Fruit fly (Drosophila melanogaster) whole organism, embryonic: ENCODE results near the gene slf.

Experiments
- Abd-B ChIP-seq: fragments of 200-800 bp; sonication (Bioruptor generic); optimal IDR thresholded peaks from 2 replicates; lab custom pipeline; 2018; ENCODE audit warnings: missing biosample characterization, mild to moderate bottlenecking, missing genetic modification characterization, moderate library complexity
- CG10543 ChIP-seq: fragments of 200-800 bp; sonication (Bioruptor generic); optimal IDR thresholded peaks from 3 replicates; lab custom pipeline; 2017; ENCODE audit warnings: missing biosample characterization, mild to moderate bottlenecking, missing genetic modification characterization, moderate library complexity
- CG11247 ChIP-seq: fragments of 200-800 bp; sonication (Bioruptor generic); IDR thresholded peaks from 2 replicates; pipeline ENCODE4 v1.3.6; 2022; ENCODE audit warnings: missing biosample characterization, missing genetic modification characterization
- CG11696 ChIP-seq: fragments of 200-800 bp; sonication (Bioruptor generic); IDR thresholded peaks from 2 replicates; pipeline ENCODE4 v1.3.6; 2022; ENCODE audit warnings: missing biosample characterization, missing genetic modification characterization
- CG13624 ChIP-seq: fragments of 200-800 bp; sonication (Bioruptor generic); optimal IDR thresholded peaks from 2 replicates; lab custom pipeline; 2016; ENCODE audit warnings: missing biosample characterization, missing genetic modification characterization
- CG18262 ChIP-seq: fragments of 200-800 bp; optimal IDR thresholded peaks from 3 replicates; lab custom pipeline; 2019; ENCODE audit warnings: missing biosample characterization, mild to moderate bottlenecking, missing genetic modification characterization, moderate library complexity
- CG2116 ChIP-seq: fragments of 200-800 bp; sonication (Bioruptor generic); optimal IDR thresholded peaks from 3 replicates; lab custom pipeline; 2018; ENCODE audit warnings: missing biosample characterization, mild to moderate bottlenecking, missing genetic modification characterization
- CG2712 ChIP-seq: fragments of 200-800 bp; optimal IDR thresholded peaks from 3 replicates; lab custom pipeline; 2019; ENCODE audit warnings: missing biosample characterization, mild to moderate bottlenecking, missing genetic modification characterization, moderate library complexity
- CG3065 ChIP-seq: fragments of 200-800 bp; sonication (Bioruptor generic); optimal IDR thresholded peaks from 2 replicates; lab custom pipeline; 2016; ENCODE audit warnings: missing biosample characterization, missing genetic modification characterization
- CG33213 ChIP-seq: fragments of 200-800 bp; sonication (Bioruptor generic); optimal IDR thresholded peaks from 3 replicates; lab custom pipeline; 2016; ENCODE audit warnings: missing biosample characterization, missing genetic modification characterization
- CG34224 ChIP-seq: fragments of 200-800 bp; sonication (Bioruptor generic); IDR thresholded peaks from 3 replicates; pipeline ENCODE4 v1.3.6; 2022; ENCODE audit warnings: missing biosample characterization, missing genetic modification characterization; ENCODE audit not compliant: partially characterized antibody
- CG5953 ChIP-seq: fragments of 200-800 bp; sonication (Bioruptor generic); IDR thresholded peaks from 2 replicates; pipeline ENCODE4 v1.3.6; 2022; ENCODE audit warnings: missing biosample characterization, missing genetic modification characterization
- CG6791 ChIP-seq: fragments of 200-800 bp; sonication (Bioruptor generic); IDR thresholded peaks from 3 replicates; pipeline ENCODE4 v1.3.6; 2022; ENCODE audit warnings: missing biosample characterization, missing genetic modification characterization; ENCODE audit not compliant: partially characterized antibody
- CG6813 ChIP-seq: fragments of 200-800 bp; sonication (Bioruptor generic); optimal IDR thresholded peaks from 2 replicates; lab custom pipeline; 2017; ENCODE audit warnings: missing biosample characterization, missing genetic modification characterization, mild to moderate bottlenecking, moderate library complexity, missing genetic modification reagents
- CG9437 ChIP-seq: fragments of 200-800 bp; sonication (Bioruptor generic); optimal IDR thresholded peaks from 2 replicates; lab custom pipeline; 2018; ENCODE audit warnings: missing biosample characterization, mild to moderate bottlenecking, missing genetic modification characterization
- Dfd ChIP-seq, 2 experiments: fragments of >200 bp; optimal IDR thresholded peaks; 2 replicates each; lab custom pipeline; 2017; ENCODE audit warnings: missing biosample characterization in 2 of 2, missing genetic modification characterization in 2 of 2
- Doc3 ChIP-seq: fragments of 200-800 bp; sonication (Bioruptor generic); IDR thresholded peaks from 3 replicates; pipeline ENCODE4 v1.3.6; 2022; ENCODE audit warnings: missing biosample characterization, missing genetic modification characterization; ENCODE audit not compliant: partially characterized antibody
- Drgx ChIP-seq: fragments of 200-800 bp; sonication (Bioruptor generic); IDR thresholded peaks from 2 replicates; pipeline ENCODE4 v1.3.6; 2022; ENCODE audit warnings: missing biosample characterization, missing genetic modification characterization
- Elba2 ChIP-seq: fragments of 200-800 bp; sonication (Bioruptor generic); optimal IDR thresholded peaks from 3 replicates; lab custom pipeline; 2016; ENCODE audit warnings: missing biosample characterization, missing genetic modification characterization
- H15 ChIP-seq: fragments of 200-800 bp; sonication (Bioruptor generic); IDR thresholded peaks from 3 replicates; pipeline ENCODE4 v1.3.6; 2022; ENCODE audit warnings: missing biosample characterization, missing genetic modification characterization
- Kr ChIP-seq: fragments of 200-800 bp; sonication (Bioruptor generic); optimal IDR thresholded peaks from 2 replicates; lab custom pipeline; 2017; ENCODE audit warnings: missing biosample characterization, mild to moderate bottlenecking, missing genetic modification characterization
- Optix ChIP-seq: fragments of 200-800 bp; sonication (Bioruptor generic); IDR thresholded peaks from 3 replicates; pipeline ENCODE4 v1.3.6; 2022; ENCODE audit warnings: missing biosample characterization, missing genetic modification characterization
- Xrp1 ChIP-seq: fragments of 200-800 bp; sonication (Bioruptor generic); IDR thresholded peaks from 2 replicates; pipeline ENCODE4 v1.3.6; 2022; ENCODE audit warnings: missing biosample characterization, missing genetic modification characterization
- amos ChIP-seq: fragments of 200-800 bp; sonication (Bioruptor generic); IDR thresholded peaks from 2 replicates; pipeline ENCODE4 v1.3.6; 2022; ENCODE audit warnings: missing biosample characterization, missing genetic modification characterization; ENCODE audit not compliant: partially characterized antibody
- cad ChIP-seq: fragments of >200 bp; optimal IDR thresholded peaks from 2 replicates; lab custom pipeline; 2017; ENCODE audit warnings: missing biosample characterization, missing genetic modification characterization
- cas ChIP-seq: fragments of 200-800 bp; sonication (Bioruptor generic); IDR thresholded peaks from 2 replicates; pipeline ENCODE4 v1.3.6; 2022; ENCODE audit warnings: missing biosample characterization, missing genetic modification characterization
- chm ChIP-seq: fragments of 200-800 bp; sonication (Bioruptor generic); IDR thresholded peaks from 2 replicates; pipeline ENCODE4 v1.3.6; 2022; ENCODE audit warnings: missing biosample characterization, missing genetic modification characterization
- corto ChIP-seq: fragments of 200-800 bp; sonication (Bioruptor generic); optimal IDR thresholded peaks from 2 replicates; lab custom pipeline; 2016; ENCODE audit warnings: missing biosample characterization, mild to moderate bottlenecking, missing genetic modification characterization, moderate library complexity
- crol ChIP-seq: fragments of 200-800 bp; sonication (Bioruptor generic); IDR thresholded peaks from 2 replicates; pipeline ENCODE4 v1.3.6; 2022; ENCODE audit warnings: missing biosample characterization, missing genetic modification characterization
- fru ChIP-seq: fragments of >200 bp; optimal IDR thresholded peaks from 2 replicates; lab custom pipeline; 2017
- gro ChIP-seq: fragments of 200-800 bp; sonication (Bioruptor generic); optimal IDR thresholded peaks from 2 replicates; lab custom pipeline; 2016; ENCODE audit warnings: missing biosample characterization, missing genetic modification characterization
- gsb-n ChIP-seq: fragments of 200-800 bp; sonication (Bioruptor generic); optimal IDR thresholded peaks from 3 replicates; lab custom pipeline; 2018; ENCODE audit warnings: missing biosample characterization, mild to moderate bottlenecking, missing genetic modification characterization
- hkb ChIP-seq, 2 experiments: fragments of 200-800 bp in 1 of 2; fragments of >200 bp in 1 of 2; sonication (Bioruptor generic) in 1 of 2; IDR thresholded peaks in 1 of 2; optimal IDR thresholded peaks in 1 of 2; 2 replicates each; pipeline versions ENCODE4 v1.3.6 to Lab custom; 2017 to 2022; ENCODE audit warnings: missing biosample characterization in 1 of 2, missing genetic modification characterization in 1 of 2
- jing ChIP-seq: fragments of 200-800 bp; sonication (Bioruptor generic); optimal IDR thresholded peaks from 2 replicates; lab custom pipeline; 2018; ENCODE audit warnings: missing biosample characterization, mild to moderate bottlenecking, missing genetic modification characterization
- mirr ChIP-seq: fragments of 200-800 bp; sonication (Bioruptor generic); optimal IDR thresholded peaks from 3 replicates; lab custom pipeline; 2018; ENCODE audit warnings: missing biosample characterization, mild to moderate bottlenecking, missing genetic modification characterization
- nau ChIP-seq: fragments of 200-800 bp; sonication (Bioruptor generic); optimal IDR thresholded peaks from 3 replicates; lab custom pipeline; 2017; ENCODE audit warnings: missing biosample characterization, mild to moderate bottlenecking, missing genetic modification characterization, missing genetic modification reagents
- p53 ChIP-seq: fragments of 200-800 bp; sonication (Bioruptor generic); optimal IDR thresholded peaks from 2 replicates; lab custom pipeline; 2016; ENCODE audit warnings: missing biosample characterization, missing genetic modification characterization
- pnt ChIP-seq: fragments of 200-800 bp; sonication (Bioruptor generic); optimal IDR thresholded peaks from 3 replicates; lab custom pipeline; 2016; ENCODE audit warnings: missing biosample characterization, missing genetic modification characterization
- pros ChIP-seq: fragments of 200-800 bp; sonication (Bioruptor generic); optimal IDR thresholded peaks from 3 replicates; lab custom pipeline; 2019; ENCODE audit warnings: missing biosample characterization, mild to moderate bottlenecking, missing genetic modification characterization, moderate library complexity
- pzg ChIP-seq: fragments of 200-800 bp; sonication (Bioruptor generic); optimal IDR thresholded peaks from 3 replicates; lab custom pipeline; 2018; ENCODE audit warnings: missing biosample characterization, mild to moderate bottlenecking, missing genetic modification characterization, moderate library complexity
- scrt ChIP-seq: fragments of 200-800 bp; sonication (Bioruptor generic); optimal IDR thresholded peaks from 2 replicates; lab custom pipeline; 2018; ENCODE audit warnings: missing biosample characterization, mild to moderate bottlenecking, missing genetic modification characterization, moderate library complexity
- so ChIP-seq: fragments of 200-800 bp; sonication (Bioruptor generic); IDR thresholded peaks from 3 replicates; pipeline ENCODE4 v1.3.6; 2022; ENCODE audit warnings: missing biosample characterization, missing genetic modification characterization
- sr ChIP-seq: fragments of 200-800 bp; sonication (Bioruptor generic); IDR thresholded peaks from 3 replicates; pipeline ENCODE4 v1.3.6; 2022; ENCODE audit warnings: missing biosample characterization, missing genetic modification characterization
- tap ChIP-seq: fragments of 200-800 bp; optimal IDR thresholded peaks from 3 replicates; lab custom pipeline; 2019; ENCODE audit warnings: missing biosample characterization, mild to moderate bottlenecking, missing genetic modification characterization, moderate library complexity
- tin ChIP-seq: fragments of 200-800 bp; sonication (Bioruptor generic); optimal IDR thresholded peaks from 3 replicates; lab custom pipeline; 2016; ENCODE audit warnings: missing biosample characterization, missing genetic modification characterization
- trem ChIP-seq: fragments of 200-800 bp; optimal IDR thresholded peaks from 3 replicates; lab custom pipeline; 2019; ENCODE audit warnings: missing biosample characterization, mild to moderate bottlenecking, missing genetic modification characterization, moderate library complexity
- z ChIP-seq: fragments of 200-800 bp; sonication (Bioruptor generic); IDR thresholded peaks from 3 replicates; pipeline ENCODE4 v1.3.6; 2022; ENCODE audit warnings: missing biosample characterization, missing genetic modification characterization

The slf gene

DNA sequence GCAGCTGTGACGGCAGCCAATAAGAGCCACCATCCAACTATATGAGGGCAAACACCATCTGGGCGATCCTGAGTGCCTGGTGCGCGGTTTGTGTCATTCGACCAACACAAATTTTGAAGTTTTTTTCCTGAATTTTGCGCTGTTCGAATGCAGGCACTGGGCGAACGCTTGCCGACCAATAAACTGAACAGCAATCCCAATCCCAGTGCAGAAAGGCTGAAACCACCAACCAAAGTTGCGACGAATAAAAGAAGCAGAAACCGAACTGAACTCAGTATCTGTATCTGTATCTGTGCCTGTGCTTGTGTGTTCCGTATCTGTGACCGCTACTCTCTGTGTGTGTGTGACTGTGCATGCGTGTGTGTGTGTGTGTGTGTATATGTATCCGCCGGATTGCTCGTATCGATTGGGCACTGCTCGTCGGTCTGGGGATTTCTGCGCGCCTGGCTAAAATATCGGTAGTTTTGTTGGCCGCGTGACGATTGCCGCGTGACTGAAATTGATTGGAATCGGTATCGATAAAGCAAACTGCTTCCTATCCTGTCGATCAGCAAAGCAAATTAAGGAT is 9.9 kb upstream of the slf start (continued):
- TF ChIP-seq p53 (GFP tag; lab: Kevin White, UChicago) (no peak), CG13624 (GFP tag; lab: Kevin White, UChicago) (no peak), Dfd (GFP tag; optimal IDR thresholded peaks at IDR 0.05; lab: Kevin White, UChicago) (peak in 1 of 2 experiments; percentile 33), tin (GFP tag; lab: Kevin White, UChicago) (no peak), gsb-n (tag; lab: Kevin White, UChicago) (no peak), z (0 out of 3 replicates have a peak, but pooled peaks have one; percentile 35), chm (peak; percentile 77), fru (no peak), CG18262 (peak; percentile 10), CG10543 (GFP tag; lab: Kevin White, UChicago) (peak; percentile 95), pros (GFP tag; lab: Kevin White, UChicago) (peak; percentile 15), so (GFP tag; lab: Robert Waterston, UW) (peak; percentile 65; the same call in 2 of the 3 replicates), CG33213 (GFP tag; lab: Kevin White, UChicago) (peak; percentile 23), scrt (GFP tag; lab: Kevin White, UChicago) (peak; percentile 57), CG34224 (GFP tag; lab: Robert Waterston, UW) (peak; percentile 80), pzg (GFP tag; lab: Kevin White, UChicago) (peak; percentile 13), CG11696 (GFP tag; lab: Robert Waterston, UW) (0 out of 2 replicates have a peak, but pooled peaks have one; percentile 12), amos (GFP tag; lab: Robert Waterston, UW) (peak; percentile 77), CG2712 (peak; percentile 30), Drgx (GFP tag; lab: Robert Waterston, UW) (peak; percentile 69)

DNA sequence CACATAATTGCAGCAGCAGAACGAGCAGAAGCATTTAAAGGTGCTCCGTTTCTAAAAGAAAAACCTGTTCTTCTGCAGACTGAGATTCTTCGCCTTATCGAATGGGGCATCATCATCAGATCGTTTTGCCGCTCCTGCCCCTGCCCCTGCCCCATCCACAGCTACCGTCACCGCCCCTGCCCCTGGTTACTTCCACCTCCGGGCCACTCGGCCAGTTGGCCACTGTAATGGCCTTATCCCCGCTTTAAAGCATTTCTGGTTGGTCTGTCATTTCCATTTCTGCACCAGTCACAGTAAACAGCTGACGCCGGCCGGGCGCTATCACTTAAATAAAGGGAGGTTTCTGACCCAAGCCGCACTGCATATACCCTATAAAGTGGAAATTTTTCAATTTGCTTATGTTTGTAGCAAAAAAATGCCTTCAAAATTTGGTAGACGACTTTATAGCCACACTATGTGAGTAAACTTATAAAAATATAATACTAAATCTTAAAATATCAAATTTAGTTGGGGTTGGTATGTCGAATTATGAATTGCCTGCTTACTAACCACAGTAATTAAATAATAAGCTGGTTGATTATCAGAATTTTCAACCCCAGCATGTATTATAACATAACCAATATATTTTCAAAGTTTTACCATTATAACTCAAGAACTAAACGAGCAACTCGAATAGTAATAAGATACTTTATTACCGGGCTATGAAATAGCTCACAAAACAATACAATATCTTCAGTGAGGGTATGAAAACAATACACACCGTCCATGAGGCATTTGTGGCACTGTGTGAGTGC is 9.2 kb upstream of the slf start:
- TF ChIP-seq crol (GFP tag; lab: Robert Waterston, UW) (peak; percentile 93), hkb (optimal IDR thresholded peaks at IDR 0.05; lab: Kevin White, UChicago) (no peak), hkb (GFP tag; IDR thresholded peaks at IDR 0.05; lab: Robert Waterston, UW) (peak; percentile 46), Xrp1 (GFP tag; lab: Robert Waterston, UW) (peak; percentile 30; the same call in 1 of the 2 replicates), CG9437 (GFP tag; lab: Kevin White, UChicago) (peak; percentile 86), CG6791 (no peak), Elba2 (no peak), tap (peak; percentile 36), Doc3 (GFP tag; lab: Robert Waterston, UW) (no peak; the same call in 2 of the 3 replicates), Kr (GFP tag; lab: Kevin White, UChicago) (no peak), p53 (GFP tag; lab: Kevin White, UChicago) (no peak), Abd-B (GFP tag; lab: Kevin White, UChicago) (peak; percentile 69), CG11247 (GFP tag; lab: Robert Waterston, UW) (0 out of 2 replicates have a peak, but pooled peaks have one; percentile 16), cas (GFP tag; lab: Robert Waterston, UW) (no peak), CG2116 (peak; percentile 37), H15 (GFP tag; lab: Robert Waterston, UW) (no peak), gro (GFP tag; lab: Kevin White, UChicago) (no peak), nau (GFP tag; lab: Kevin White, UChicago) (no peak), jing (GFP tag; lab: Kevin White, UChicago) (no peak), CG34224 (GFP tag; lab: Robert Waterston, UW) (no peak), sr (GFP tag; lab: Robert Waterston, UW) (no peak), trem (tag; lab: Kevin White, UChicago) (no peak), corto (GFP tag; lab: Kevin White, UChicago) (no peak), mirr (GFP tag; lab: Kevin White, UChicago) (no peak), Optix (GFP tag; lab: Robert Waterston, UW) (peak; percentile 12; the same call in 1 of the 3 replicates), CG5953 (no peak), CG3065 (GFP tag; lab: Kevin White, UChicago) (no peak), cad (GFP tag; lab: Kevin White, UChicago) (no peak), CG6813 (GFP tag; lab: Kevin White, UChicago) (peak; percentile 44), pnt (no peak)
